Worm (Caenorhabditis elegans): Measurements from ENCODE around the gene cyp-13A4.

cyp-13A4 gene

DNA sequence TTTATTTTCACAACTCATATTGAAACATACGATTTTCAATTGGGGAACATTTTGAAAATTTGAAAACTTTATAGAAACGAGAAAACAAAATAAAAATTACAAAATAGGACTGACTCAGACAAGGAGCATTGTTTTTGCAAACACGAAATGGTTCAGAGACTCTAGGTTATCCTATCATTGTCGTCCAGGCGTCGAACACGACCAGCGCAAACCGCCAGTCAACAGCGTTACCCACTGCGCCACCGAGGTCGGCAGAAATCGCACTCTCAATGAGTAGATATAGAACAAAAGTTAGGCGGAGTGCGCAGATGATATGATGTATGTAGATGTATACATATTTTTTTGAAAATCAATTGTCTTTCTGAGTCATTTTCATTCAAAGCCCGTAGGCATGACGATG lies 22.9 kb downstream of the cyp-13A4 start (continued):
- TF ChIP-seq dmd-6 (GFP tag; IDR thresholded peaks at IDR 0.05) (peak; percentile 67), F49E8.2 (tag; optimal IDR thresholded peaks at IDR 0.05; ENCODE audit: borderline replicate concordance) (peak; percentile 31), nhr-11 (tag; optimal IDR thresholded peaks at IDR 0.05) (no peak), egl-27 (tag; optimal IDR thresholded peaks at IDR 0.05) (no peak), daf-19 (GFP tag; conservative IDR thresholded peaks at IDR 0.05) (0 out of 2 replicates have a peak, but pooled peaks have one; percentile 23), T26A8.4 (GFP tag; IDR thresholded peaks at IDR 0.05) (peak; percentile 81), lim-7 (GFP tag; IDR thresholded peaks at IDR 0.05) (peak; percentile 95), ceh-28 (tag; optimal IDR thresholded peaks at IDR 0.05) (no peak), nhr-28 (tag; optimal IDR thresholded peaks at IDR 0.05) (no peak), gei-8 (GFP tag; optimal IDR thresholded peaks at IDR 0.05) (peak; percentile 74), T20F7.1 (GFP tag; optimal IDR thresholded peaks at IDR 0.05) (peak; percentile 44), mep-1 (tag; optimal IDR thresholded peaks at IDR 0.05) (peak; percentile 63), ctbp-1 (GFP tag; IDR thresholded peaks at IDR 0.05) (peak; percentile 78), ceh-62 (tag; optimal IDR thresholded peaks at IDR 0.05) (no peak), F44E2.7 (GFP tag; IDR thresholded peaks at IDR 0.05) (0 out of 2 replicates have a peak, but pooled peaks have one; percentile 49), lir-3 (tag; optimal IDR thresholded peaks at IDR 0.05) (peak; percentile 36), snpc-1.2 (GFP tag; IDR thresholded peaks at IDR 0.05) (peak; percentile 87), ceh-82 (tag; optimal IDR thresholded peaks at IDR 0.05) (no peak), mdt-29 (GFP tag; IDR thresholded peaks at IDR 0.05) (peak; percentile 73), nhr-76 (tag; optimal IDR thresholded peaks at IDR 0.05) (no peak), F26F4.8 (GFP tag; conservative IDR thresholded peaks at IDR 0.05) (peak; percentile 73; the same call in 1 of the 2 replicates), ceh-44 (GFP tag; IDR thresholded peaks at IDR 0.05) (peak; percentile 87; the same call in 1 of the 2 replicates), dve-1 (tag; optimal IDR thresholded peaks at IDR 0.05; ENCODE audit: insufficient read depth) (peak; percentile 63), vab-7 (GFP tag; IDR thresholded peaks at IDR 0.05) (peak; percentile 91), nhr-25 (tag; optimal IDR thresholded peaks at IDR 0.05; ENCODE audit: borderline replicate concordance, insufficient read depth) (peak; percentile 19), unc-130 (GFP tag; optimal IDR thresholded peaks at IDR 0.05) (peak; percentile 74), pqm-1 (tag; optimal IDR thresholded peaks at IDR 0.05) (no peak), aly-2 (tag; optimal IDR thresholded peaks at IDR 0.05) (no peak), zfp-3 (GFP tag; conservative IDR thresholded peaks at IDR 0.05) (no peak), rbr-2 (tag; optimal IDR thresholded peaks at IDR 0.05) (peak; percentile 82), ceh-32 (tag; optimal IDR thresholded peaks at IDR 0.05; ENCODE audit: poor library complexity) (no peak), lin-38 (GFP tag; IDR thresholded peaks at IDR 0.05) (peak; percentile 77), nhr-41 (GFP tag; IDR thresholded peaks at IDR 0.05) (peak; percentile 88; the same call in 1 of the 2 replicates), hif-1 (tag; optimal IDR thresholded peaks at IDR 0.05) (peak in 1 of 2 experiments; percentile 41), ceh-20 (GFP tag; IDR thresholded peaks at IDR 0.05) (peak; percentile 81), dmd-8 (GFP tag; IDR thresholded peaks at IDR 0.05) (peak; percentile 85), nhr-48 (tag; optimal IDR thresholded peaks at IDR 0.05) (peak; percentile 32), dpl-1 (GFP tag; optimal IDR thresholded peaks at IDR 0.05) (peak; percentile 36), hlh-30 (tag; optimal IDR thresholded peaks at IDR 0.05; ENCODE audit: insufficient read depth) (peak; percentile 30), attf-4 (tag; optimal IDR thresholded peaks at IDR 0.05) (no peak), duxl-1 (tag; optimal IDR thresholded peaks at IDR 0.05; ENCODE audit: poor library complexity) (peak; percentile 58), lin-15B (tag; optimal IDR thresholded peaks at IDR 0.05) (no peak), ZK337.2 (GFP tag; IDR thresholded peaks at IDR 0.05) (peak; percentile 55; the same call in 1 of the 2 replicates), zag-1 (tag; optimal IDR thresholded peaks at IDR 0.05) (no peak), sdz-12 (GFP tag; optimal IDR thresholded peaks at IDR 0.05) (peak; percentile 49), nhr-10 (tag; optimal IDR thresholded peaks at IDR 0.05) (no peak), nhr-111 (GFP tag; optimal IDR thresholded peaks at IDR 0.05) (peak; percentile 29), madf-9 (GFP tag; conservative IDR thresholded peaks at IDR 0.05) (peak; percentile 84), lsy-2 (tag; optimal IDR thresholded peaks at IDR 0.05) (peak in 1 of 2 experiments; percentile 66), spr-1 (tag; optimal IDR thresholded peaks at IDR 0.05) (peak; percentile 72)
